Fruit fly (Drosophila melanogaster) whole organism, embryonic: ENCODE data around the gene CG15221.

Source experiments
- Bteb2 ChIP-seq: fragments of 200-800 bp; sonication (Bioruptor generic); optimal IDR thresholded peaks from 2 replicates; lab custom pipeline; 2016; ENCODE audit warnings: missing biosample characterization, missing genetic modification characterization
- CG12659 ChIP-seq: fragments of 200-800 bp; sonication (Bioruptor generic); optimal IDR thresholded peaks from 3 replicates; lab custom pipeline; 2017; ENCODE audit warnings: mild to moderate bottlenecking, missing biosample characterization, missing genetic modification reagents, missing genetic modification characterization
- CG12769 ChIP-seq: fragments of 200-800 bp; sonication (Bioruptor generic); optimal IDR thresholded peaks from 2 replicates; lab custom pipeline; 2019; ENCODE audit warnings: missing biosample characterization, mild to moderate bottlenecking, missing genetic modification characterization, moderate library complexity
- CG13296 ChIP-seq: fragments of 200-800 bp; sonication (Bioruptor generic); optimal IDR thresholded peaks from 3 replicates; lab custom pipeline; 2018; ENCODE audit warnings: missing biosample characterization, mild to moderate bottlenecking, missing genetic modification characterization
- CG13624 ChIP-seq: fragments of 200-800 bp; sonication (Bioruptor generic); optimal IDR thresholded peaks from 2 replicates; lab custom pipeline; 2016; ENCODE audit warnings: missing biosample characterization, missing genetic modification characterization
- CG14710 ChIP-seq: fragments of 200-800 bp; sonication (Bioruptor generic); optimal IDR thresholded peaks from 3 replicates; lab custom pipeline; 2019; ENCODE audit warnings: missing biosample characterization, mild to moderate bottlenecking, missing genetic modification characterization, moderate library complexity
- CG15514 ChIP-seq: fragments of 200-800 bp; sonication (Bioruptor generic); optimal IDR thresholded peaks from 3 replicates; lab custom pipeline; 2017; ENCODE audit warnings: missing biosample characterization, missing genetic modification characterization, mild to moderate bottlenecking, moderate library complexity, missing genetic modification reagents
- CG1602 ChIP-seq: fragments of 200-800 bp; sonication (Bioruptor generic); optimal IDR thresholded peaks from 3 replicates; lab custom pipeline; 2016; ENCODE audit warnings: missing biosample characterization, missing genetic modification characterization
- CG18476 ChIP-seq: fragments of 200-800 bp; sonication (Bioruptor generic); optimal IDR thresholded peaks from 2 replicates; lab custom pipeline; 2016; ENCODE audit warnings: missing biosample characterization, mild to moderate bottlenecking, missing genetic modification characterization
- CG2199 ChIP-seq: fragments of 200-800 bp; sonication (Bioruptor generic); IDR thresholded peaks from 3 replicates; pipeline ENCODE4 v1.3.6; 2022; ENCODE audit warnings: missing biosample characterization, missing genetic modification characterization
- CG2678 ChIP-seq: fragments of 200-800 bp; sonication (Bioruptor generic); optimal IDR thresholded peaks from 3 replicates; lab custom pipeline; 2019; ENCODE audit warnings: missing biosample characterization, mild to moderate bottlenecking, missing genetic modification characterization, moderate library complexity
- CG34376 ChIP-seq: fragments of 200-800 bp; sonication (Bioruptor generic); optimal IDR thresholded peaks from 2 replicates; lab custom pipeline; 2018; ENCODE audit warnings: missing biosample characterization, mild to moderate bottlenecking, missing genetic modification characterization
- CG3847 ChIP-seq: fragments of 200-800 bp; sonication (Bioruptor generic); IDR thresholded peaks from 2 replicates; pipeline ENCODE4 v1.3.6; 2022; ENCODE audit warnings: missing biosample characterization, missing genetic modification characterization
- CG4730 ChIP-seq: fragments of 200-800 bp; sonication (Bioruptor generic); IDR thresholded peaks from 2 replicates; pipeline ENCODE4 v1.3.6; 2022; ENCODE audit warnings: missing biosample characterization, missing genetic modification characterization
- CG6654 ChIP-seq: fragments of 200-800 bp; sonication (Bioruptor generic); optimal IDR thresholded peaks from 2 replicates; lab custom pipeline; 2017; ENCODE audit warnings: missing biosample characterization, mild to moderate bottlenecking, missing genetic modification characterization
- CG6854 ChIP-seq: fragments of 200-800 bp; sonication (Bioruptor generic); optimal IDR thresholded peaks from 3 replicates; lab custom pipeline; 2017; ENCODE audit warnings: missing biosample characterization, mild to moderate bottlenecking, missing genetic modification characterization
- CG7786 ChIP-seq: fragments of 200-800 bp; sonication (Bioruptor generic); optimal IDR thresholded peaks from 2 replicates; lab custom pipeline; 2016; ENCODE audit warnings: missing biosample characterization, missing genetic modification characterization
- CG8089 ChIP-seq: fragments of 200-800 bp; sonication (Bioruptor generic); optimal IDR thresholded peaks from 3 replicates; lab custom pipeline; 2016; ENCODE audit warnings: missing biosample characterization, missing genetic modification characterization
- CG8765 ChIP-seq: fragments of 200-800 bp; sonication (Bioruptor generic); IDR thresholded peaks from 2 replicates; pipeline ENCODE4 v1.3.6; 2022; ENCODE audit warnings: missing biosample characterization, missing genetic modification characterization
- CG9797 ChIP-seq: fragments of 200-800 bp; sonication (Bioruptor generic); optimal IDR thresholded peaks from 3 replicates; lab custom pipeline; 2018; ENCODE audit warnings: missing biosample characterization, mild to moderate bottlenecking, missing genetic modification characterization
- Deaf1 ChIP-seq: fragments of 200-800 bp; optimal IDR thresholded peaks from 3 replicates; lab custom pipeline; 2019; ENCODE audit warnings: missing biosample characterization, mild to moderate bottlenecking, missing genetic modification characterization, moderate library complexity
- Doc2 ChIP-seq: fragments of 200-800 bp; sonication (Bioruptor generic); IDR thresholded peaks from 2 replicates; pipeline ENCODE4 v1.3.6; 2022; ENCODE audit warnings: missing biosample characterization, missing genetic modification characterization
- Dp ChIP-seq: fragments of 200-800 bp; sonication (Bioruptor generic); optimal IDR thresholded peaks from 2 replicates; lab custom pipeline; 2018; ENCODE audit warnings: missing biosample characterization, mild to moderate bottlenecking, missing genetic modification characterization, moderate library complexity
- E2f2 ChIP-seq: fragments of 200-800 bp; sonication (Bioruptor generic); IDR thresholded peaks from 2 replicates; pipeline ENCODE4 v1.3.6; 2022; ENCODE audit warnings: missing biosample characterization, missing genetic modification characterization
- Gug ChIP-seq: fragments of 200-800 bp; sonication (Bioruptor generic); IDR thresholded peaks from 4 replicates; pipeline ENCODE4 v1.3.6; 2022; ENCODE audit warnings: missing biosample characterization, missing genetic modification characterization
- HLH54F ChIP-seq: fragments of 200-800 bp; sonication (Bioruptor generic); optimal IDR thresholded peaks from 3 replicates; lab custom pipeline; 2016; ENCODE audit warnings: missing biosample characterization, missing genetic modification characterization
- Hr78 ChIP-seq, 2 experiments: fragments of 200-800 bp in 1 of 2; fragments of >200 bp in 1 of 2; sonication (Bioruptor generic) in 1 of 2; optimal IDR thresholded peaks; 2 replicates each; lab custom pipeline; 2017 to 2019; ENCODE audit warnings: missing biosample characterization in 2 of 2, missing genetic modification characterization in 2 of 2, mild to moderate bottlenecking in 1 of 2, moderate library complexity in 1 of 2
- MBD-R2 ChIP-seq: fragments of 200-800 bp; sonication (Bioruptor generic); IDR thresholded peaks from 2 replicates; pipeline ENCODE4 v1.3.6; 2022; ENCODE audit warnings: missing biosample characterization, missing genetic modification characterization
- Mad ChIP-seq: fragments of 200-800 bp; sonication (Bioruptor generic); optimal IDR thresholded peaks from 2 replicates; lab custom pipeline; 2016; ENCODE audit warnings: missing biosample characterization, missing genetic modification characterization
- Rfx ChIP-seq: fragments of 200-800 bp; sonication (Bioruptor generic); IDR thresholded peaks from 2 replicates; pipeline ENCODE4 v1.3.6; 2022; ENCODE audit warnings: missing biosample characterization, missing genetic modification characterization
- Scr ChIP-seq: fragments of 200-800 bp; sonication (Bioruptor generic); IDR thresholded peaks from 2 replicates; pipeline ENCODE4 v1.3.6; 2022; ENCODE audit warnings: missing biosample characterization, missing genetic modification characterization; ENCODE audit not compliant: partially characterized antibody
- Side ChIP-seq: fragments of 200-800 bp; sonication (Bioruptor generic); optimal IDR thresholded peaks from 2 replicates; lab custom pipeline; 2016; ENCODE audit warnings: missing biosample characterization, missing genetic modification characterization
- Sin3A ChIP-seq: fragments of >200 bp; optimal IDR thresholded peaks from 2 replicates; lab custom pipeline; 2018
- Sry-δ ChIP-seq: fragments of 200-800 bp; sonication (Bioruptor generic); optimal IDR thresholded peaks from 2 replicates; lab custom pipeline; 2016; ENCODE audit warnings: missing biosample characterization, missing genetic modification characterization
- YL-1 ChIP-seq: fragments of 200-800 bp; sonication (Bioruptor generic); optimal IDR thresholded peaks from 3 replicates; lab custom pipeline; 2017; ENCODE audit warnings: missing biosample characterization, mild to moderate bottlenecking, missing genetic modification characterization
- ato ChIP-seq: fragments of 200-800 bp; sonication (Bioruptor generic); IDR thresholded peaks from 2 replicates; pipeline ENCODE4 v1.3.6; 2022; ENCODE audit warnings: missing biosample characterization, missing genetic modification characterization; ENCODE audit not compliant: partially characterized antibody
- bbx ChIP-seq: fragments of 200-800 bp; sonication (Bioruptor generic); IDR thresholded peaks from 2 replicates; pipeline ENCODE4 v1.3.6; 2022; ENCODE audit warnings: missing biosample characterization, missing genetic modification characterization; ENCODE audit not compliant: partially characterized antibody
- cad ChIP-seq: fragments of >200 bp; optimal IDR thresholded peaks from 2 replicates; lab custom pipeline; 2017; ENCODE audit warnings: missing biosample characterization, missing genetic modification characterization
- ci ChIP-seq: fragments of 200-800 bp; sonication (Bioruptor generic); IDR thresholded peaks from 3 replicates; pipeline ENCODE4 v1.3.6; 2022; ENCODE audit warnings: missing biosample characterization, missing genetic modification characterization
- danr ChIP-seq: fragments of 200-800 bp; sonication (Bioruptor generic); IDR thresholded peaks from 2 replicates; pipeline ENCODE4 v1.3.6; 2022; ENCODE audit warnings: missing biosample characterization, missing genetic modification characterization
- hb ChIP-seq: fragments of 200-800 bp; sonication (Bioruptor generic); IDR thresholded peaks from 3 replicates; pipeline ENCODE4 v1.3.6; 2022; ENCODE audit warnings: missing biosample characterization, missing genetic modification characterization; ENCODE audit not compliant: partially characterized antibody
- hkb ChIP-seq, 2 experiments: fragments of 200-800 bp in 1 of 2; fragments of >200 bp in 1 of 2; sonication (Bioruptor generic) in 1 of 2; IDR thresholded peaks in 1 of 2; optimal IDR thresholded peaks in 1 of 2; 2 replicates each; pipeline versions ENCODE4 v1.3.6 to Lab custom; 2017 to 2022; ENCODE audit warnings: missing biosample characterization in 1 of 2, missing genetic modification characterization in 1 of 2
- lbe ChIP-seq: fragments of 200-800 bp; sonication (Bioruptor generic); optimal IDR thresholded peaks from 2 replicates; lab custom pipeline; 2016; ENCODE audit warnings: missing biosample characterization, mild to moderate bottlenecking, missing genetic modification characterization
- pb ChIP-seq: fragments of 200-800 bp; sonication (Bioruptor generic); optimal IDR thresholded peaks from 3 replicates; lab custom pipeline; 2016; ENCODE audit warnings: missing biosample characterization, missing genetic modification characterization
- sd ChIP-seq: fragments of 200-800 bp; sonication (Bioruptor generic); optimal IDR thresholded peaks from 3 replicates; lab custom pipeline; 2018; ENCODE audit warnings: missing biosample characterization, mild to moderate bottlenecking, missing genetic modification characterization, moderate library complexity
- tgo ChIP-seq: fragments of 200-800 bp; sonication (Bioruptor generic); IDR thresholded peaks from 3 replicates; pipeline ENCODE4 v1.3.6; 2022; ENCODE audit warnings: missing biosample characterization, missing genetic modification characterization

Gene CG15221

DNA sequence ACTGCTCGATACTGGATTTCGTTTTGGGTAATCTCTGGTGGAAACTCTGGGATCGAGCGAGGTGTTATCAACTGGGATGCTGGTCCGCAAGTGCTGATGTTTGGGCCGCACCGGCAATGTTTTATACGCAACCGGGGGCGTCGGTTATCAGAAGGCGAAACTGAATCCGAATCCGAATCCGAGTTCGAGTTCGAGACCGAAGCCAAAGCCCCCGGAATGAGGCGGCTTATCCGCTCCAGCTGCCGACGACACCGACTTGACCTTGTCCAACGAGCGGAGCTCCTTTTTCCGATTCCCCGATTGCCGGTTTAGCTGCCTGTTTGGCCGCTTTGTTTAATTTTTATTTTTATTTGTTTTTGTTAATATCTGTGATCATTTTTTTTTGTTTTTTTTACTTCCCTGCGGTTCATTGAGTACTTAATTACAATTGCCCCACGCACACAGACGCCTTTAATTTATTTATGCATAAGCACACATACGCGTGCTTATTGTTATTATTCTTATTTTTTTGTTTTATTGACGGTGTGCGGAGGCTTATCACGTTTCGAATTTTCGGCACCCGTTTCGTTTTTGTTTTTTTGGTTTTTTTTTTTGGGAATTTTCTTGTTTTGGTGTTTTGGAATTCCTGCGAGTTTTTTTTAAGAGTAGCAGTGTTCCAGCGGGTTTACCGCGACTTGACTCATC is 19.0 kb upstream of the CG15221 start, which contains the start of gene CG2444 (continued):
- TF ChIP-seq CG7786 (GFP tag; lab: Kevin White, UChicago) (no peak), CG12769 (tag; lab: Kevin White, UChicago) (no peak), sd (no peak), Sry-δ (GFP tag; lab: Kevin White, UChicago) (no peak), Side (GFP tag; lab: Kevin White, UChicago) (no peak), Hr78 (GFP tag; optimal IDR thresholded peaks at IDR 0.05; lab: Kevin White, UChicago) (no peak), CG34376 (GFP tag; lab: Kevin White, UChicago) (no peak), lbe (peak; percentile 55), Deaf1 (tag; lab: Kevin White, UChicago) (peak; percentile 57), CG18476 (GFP tag; lab: Kevin White, UChicago) (no peak)

DNA sequence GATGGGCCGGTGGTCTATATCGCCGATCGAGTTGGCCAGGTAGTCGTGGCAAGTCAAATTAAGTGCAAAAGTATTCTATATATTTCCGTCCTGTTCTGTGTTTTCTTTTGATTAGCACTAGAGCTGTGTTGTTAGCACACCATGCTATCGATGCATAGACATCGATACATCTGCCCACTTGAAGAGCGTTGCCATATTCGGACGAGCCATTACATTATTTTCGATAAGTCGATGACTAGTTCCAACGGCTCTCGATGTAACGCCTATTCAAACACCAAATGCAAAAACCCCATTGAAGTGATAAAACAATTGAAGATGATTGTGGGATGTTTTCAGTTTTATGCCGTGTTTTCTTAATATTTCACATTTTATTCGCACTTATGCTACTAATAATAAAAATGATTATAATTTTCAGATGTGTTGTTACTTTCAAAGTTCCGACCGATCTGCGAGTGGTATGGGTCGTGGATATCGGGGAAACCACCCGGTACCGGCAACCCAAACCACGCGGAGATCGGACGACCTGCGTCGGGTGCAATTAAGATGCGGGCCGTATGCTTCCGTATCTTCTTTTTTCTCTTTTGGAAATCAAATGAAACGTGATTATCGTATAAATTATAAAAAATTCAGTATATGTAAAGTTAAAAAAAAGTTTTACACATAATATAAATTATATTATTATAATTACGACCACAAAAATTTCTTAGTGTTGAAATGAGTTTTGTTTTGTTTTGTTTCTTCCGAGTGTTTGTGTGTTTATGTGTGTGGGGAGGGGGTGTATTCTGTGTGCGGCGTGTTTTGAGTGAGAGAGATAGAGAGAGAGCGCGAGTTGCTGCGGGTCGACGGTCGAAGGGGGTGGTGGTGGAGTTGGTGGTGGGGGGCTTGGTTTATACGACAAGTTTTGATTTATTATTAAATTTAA is 14.0 kb upstream of the CG15221 start, which contains the start of gene FucT6:
FucT6 (minus strand) TSS at position 153 of the 922 bp plus-strand sequence.
- TF ChIP-seq tgo = no peak
- peak; percentile 0 for TF ChIP-seq Mad (GFP tag; lab: Kevin White, UChicago)
- peak; percentile 53 for TF ChIP-seq CG14710 (tag; lab: Kevin White, UChicago)
- TF ChIP-seq CG2199 (GFP tag; lab: Robert Waterston, UW) = no peak
- peak; percentile 5 for TF ChIP-seq CG6854 (GFP tag; lab: Kevin White, UChicago)
- TF ChIP-seq CG2678 = no peak
- peak; percentile 72 for TF ChIP-seq MBD-R2 (GFP tag; lab: Robert Waterston, UW)
- peak; percentile 35 for TF ChIP-seq Rfx (GFP tag; lab: Robert Waterston, UW)
- peak; percentile 45 for TF ChIP-seq YL-1 (GFP tag; lab: Kevin White, UChicago)
- peak; percentile 78 for TF ChIP-seq E2f2
- TF ChIP-seq ci (GFP tag; lab: Robert Waterston, UW) = 0 out of 3 replicates have a peak, but pooled peaks have one; percentile 7
- no peak for TF ChIP-seq CG13624 (GFP tag; lab: Kevin White, UChicago)
- peak; percentile 38 for TF ChIP-seq CG9797 (GFP tag; lab: Kevin White, UChicago)
- no peak for TF ChIP-seq cad
- TF ChIP-seq CG6654 (GFP tag; lab: Kevin White, UChicago) = no peak
- no peak for TF ChIP-seq hkb (optimal IDR thresholded peaks at IDR 0.05; lab: Kevin White, UChicago)
- no peak for TF ChIP-seq hkb (GFP tag; IDR thresholded peaks at IDR 0.05; lab: Robert Waterston, UW)
- TF ChIP-seq Sin3A (lab: Kevin White, UChicago) = peak; percentile 26
- TF ChIP-seq CG13296 (GFP tag; lab: Kevin White, UChicago) = peak; percentile 16
- no peak for TF ChIP-seq CG8089 (GFP tag; lab: Kevin White, UChicago)
- peak; percentile 78 for TF ChIP-seq ato (GFP tag; lab: Robert Waterston, UW)
- peak; percentile 98 for TF ChIP-seq CG15514 (GFP tag; lab: Kevin White, UChicago)
- no peak for TF ChIP-seq pb (GFP tag; lab: Kevin White, UChicago)
- TF ChIP-seq Gug (GFP tag; lab: Robert Waterston, UW) = no peak
- TF ChIP-seq Dp (GFP tag; lab: Kevin White, UChicago) = peak; percentile 71
- no peak for TF ChIP-seq Bteb2 (GFP tag; lab: Kevin White, UChicago)
- peak; percentile 83 for TF ChIP-seq Scr (GFP tag; lab: Robert Waterston, UW)
- no peak for TF ChIP-seq CG8765 (GFP tag; lab: Robert Waterston, UW)
- peak; percentile 5 for TF ChIP-seq HLH54F (GFP tag; lab: Kevin White, UChicago)
- no peak for TF ChIP-seq Doc2 (GFP tag; lab: Robert Waterston, UW)
- no peak for TF ChIP-seq CG1602 (GFP tag; lab: Kevin White, UChicago)
- no peak for TF ChIP-seq danr
- peak; percentile 83 for TF ChIP-seq hb
- TF ChIP-seq CG12659 (GFP tag; lab: Kevin White, UChicago) = peak; percentile 51
- no peak for TF ChIP-seq CG4730 (GFP tag; lab: Robert Waterston, UW)
- TF ChIP-seq bbx = peak; percentile 90
- TF ChIP-seq CG3847 (GFP tag; lab: Robert Waterston, UW) = peak; percentile 59
